Worm (Caenorhabditis elegans) whole organism, midembryonic: Measurements from ENCODE around the gene noca-2.

Source experiments
- T22C8.4 ChIP-seq: fragments of 200-800 bp; sonication (Bioruptor generic); IDR thresholded peaks from 2 replicates; pipeline ENCODE4 v1.3.6; 2022; ENCODE audit warnings: missing genetic modification characterization, missing compliant biosample characterization
- cog-1 ChIP-seq: sonication (generic microtip); optimal IDR thresholded peaks from 2 replicates; lab custom pipeline; 2016; ENCODE audit warnings: missing genetic modification characterization, missing compliant biosample characterization
- flt-1 ChIP-seq: fragments of 200-800 bp; sonication (Bioruptor generic); IDR thresholded peaks from 2 replicates; pipeline ENCODE4 v1.3.6; 2022; ENCODE audit warnings: missing genetic modification characterization, missing compliant biosample characterization
- klf-2 ChIP-seq: fragments of 200-800 bp; sonication (Bioruptor generic); conservative IDR thresholded peaks from 2 replicates; pipeline ENCODE4 v1.3.6; 2022; ENCODE audit warnings: missing genetic modification reagents, missing genetic modification characterization, missing compliant biosample characterization
- med-1 ChIP-seq: sonication (generic microtip); optimal IDR thresholded peaks from 2 replicates; lab custom pipeline; 2017; ENCODE audit warnings: missing genetic modification characterization, mild to moderate bottlenecking, missing compliant biosample characterization, antibody characterized with exemption, missing genetic modification reagents; ENCODE audit not compliant: insufficient read depth
- ref-1 ChIP-seq: fragments of 200-800 bp; sonication (Bioruptor generic); conservative IDR thresholded peaks from 2 replicates; pipeline ENCODE4 v1.3.6; 2022; ENCODE audit warnings: missing genetic modification reagents, missing genetic modification characterization, missing compliant biosample characterization
- tab-1 ChIP-seq: fragments of 200-800 bp; sonication (Bioruptor generic); IDR thresholded peaks from 2 replicates; pipeline ENCODE4 v1.3.6; 2022; ENCODE audit warnings: missing genetic modification characterization, missing compliant biosample characterization
- ztf-23 ChIP-seq: fragments of 200-800 bp; sonication (Bioruptor generic); IDR thresholded peaks from 2 replicates; pipeline ENCODE4 v1.3.6; 2022; ENCODE audit warnings: missing genetic modification reagents, missing genetic modification characterization, missing compliant biosample characterization
- ztf-29 ChIP-seq: fragments of 200-800 bp; sonication (Bioruptor generic); IDR thresholded peaks from 2 replicates; pipeline ENCODE4 v1.3.6; 2022; ENCODE audit warnings: missing genetic modification reagents, missing genetic modification characterization, missing compliant biosample characterization

noca-2 gene

ce11 chrX:11680851-11681250, 13.9 kb downstream of the noca-2 start, which contains the start of gene T04F8.7:
T04F8.7 (minus strand) TSS chrX:11680980.
- TF ChIP-seq ref-1 (GFP tag; lab: Robert Waterston, UW) (no peak), T22C8.4 (GFP tag; lab: Robert Waterston, UW) (no peak), klf-2 (GFP tag; lab: Robert Waterston, UW) (no peak), cog-1 (no peak), tab-1 (GFP tag; lab: Robert Waterston, UW) (no peak), flt-1 (GFP tag; lab: Robert Waterston, UW) (no peak), ztf-29 (GFP tag; lab: Robert Waterston, UW) (no peak), med-1 (no peak), ztf-23 (GFP tag; lab: Robert Waterston, UW) (no peak)

- TF ChIP-seq ztf-23 (GFP tag; lab: Robert Waterston, UW) = no peak
- TF ChIP-seq ref-1 (GFP tag; lab: Robert Waterston, UW) = no peak
- TF ChIP-seq T22C8.4 (GFP tag; lab: Robert Waterston, UW) = no peak
- no peak for TF ChIP-seq ztf-29 (GFP tag; lab: Robert Waterston, UW)
- TF ChIP-seq klf-2 (GFP tag; lab: Robert Waterston, UW) = no peak
- no peak for TF ChIP-seq cog-1
- no peak for TF ChIP-seq flt-1 (GFP tag; lab: Robert Waterston, UW)
- no peak for TF ChIP-seq med-1
- no peak for TF ChIP-seq tab-1 (GFP tag; lab: Robert Waterston, UW)
Measured at ce11 chrX:11684261-11684660, 17.3 kb downstream of the noca-2 start, which contains the start of gene hnd-1. hnd-1 (plus strand) TSS chrX:11684561.

- no peak for TF ChIP-seq ref-1 (GFP tag; lab: Robert Waterston, UW)
- no peak for TF ChIP-seq T22C8.4 (GFP tag; lab: Robert Waterston, UW)
- no peak for TF ChIP-seq flt-1 (GFP tag; lab: Robert Waterston, UW)
- no peak for TF ChIP-seq cog-1
- no peak for TF ChIP-seq ztf-29 (GFP tag; lab: Robert Waterston, UW)
- no peak for TF ChIP-seq klf-2 (GFP tag; lab: Robert Waterston, UW)
- TF ChIP-seq med-1 = no peak
- TF ChIP-seq ztf-23 (GFP tag; lab: Robert Waterston, UW) = no peak
- TF ChIP-seq tab-1 (GFP tag; lab: Robert Waterston, UW) = no peak
Measured at ce11 chrX:11687836-11688319, 21.0 kb downstream of the noca-2 start, which contains the start of gene C44C10.7. C44C10.7 (minus strand) TSS chrX:11688269.

ce11 chrX:11690014-11690591, 23.2 kb downstream of the noca-2 start, which contains the start of the genes C44C10.10 and C44C10.5:
C44C10.10 (plus strand) TSS chrX:11690314.
C44C10.5 (plus strand) TSS chrX:11690541.
- no peak for TF ChIP-seq klf-2 (GFP tag; lab: Robert Waterston, UW)
- no peak for TF ChIP-seq med-1
- TF ChIP-seq cog-1 = no peak
- TF ChIP-seq flt-1 (GFP tag; lab: Robert Waterston, UW) = no peak
- TF ChIP-seq tab-1 (GFP tag; lab: Robert Waterston, UW) = no peak
- no peak for TF ChIP-seq ref-1 (GFP tag; lab: Robert Waterston, UW)
- TF ChIP-seq ztf-23 (GFP tag; lab: Robert Waterston, UW) = no peak
- no peak for TF ChIP-seq ztf-29 (GFP tag; lab: Robert Waterston, UW)
- TF ChIP-seq T22C8.4 (GFP tag; lab: Robert Waterston, UW) = no peak

- TF ChIP-seq cog-1 = peak; percentile 16
- no peak for TF ChIP-seq tab-1 (GFP tag; lab: Robert Waterston, UW)
Measured at ce11 chrX:11693092-11693491, 26.2 kb downstream of the noca-2 start, which contains the start of gene smcl-1. smcl-1 (plus strand) TSS chrX:11693464.

- TF ChIP-seq flt-1 (GFP tag; lab: Robert Waterston, UW) (no peak), T22C8.4 (GFP tag; lab: Robert Waterston, UW) (no peak), tab-1 (GFP tag; lab: Robert Waterston, UW) (no peak), ztf-29 (GFP tag; lab: Robert Waterston, UW) (no peak), klf-2 (GFP tag; lab: Robert Waterston, UW) (no peak), ref-1 (GFP tag; lab: Robert Waterston, UW) (no peak), ztf-23 (GFP tag; lab: Robert Waterston, UW) (no peak), med-1 (no peak), cog-1 (no peak)
Measured at ce11 chrX:11696696-11697095, 29.8 kb downstream of the noca-2 start, which contains the start of gene C44C10.12. C44C10.12 (plus strand) TSS chrX:11696996.

- no peak for TF ChIP-seq flt-1 (GFP tag; lab: Robert Waterston, UW)
- TF ChIP-seq ztf-29 (GFP tag; lab: Robert Waterston, UW) = no peak
- no peak for TF ChIP-seq cog-1
- TF ChIP-seq ref-1 (GFP tag; lab: Robert Waterston, UW) = no peak
- no peak for TF ChIP-seq klf-2 (GFP tag; lab: Robert Waterston, UW)
- no peak for TF ChIP-seq ztf-23 (GFP tag; lab: Robert Waterston, UW)
- no peak for TF ChIP-seq tab-1 (GFP tag; lab: Robert Waterston, UW)
- TF ChIP-seq T22C8.4 (GFP tag; lab: Robert Waterston, UW) = no peak
- TF ChIP-seq med-1 = no peak
Measured at ce11 chrX:11700263-11700662, 33.3 kb downstream of the noca-2 start, which contains the start of gene C44C10.15. C44C10.15 (minus strand) TSS chrX:11700363.

ce11 chrX:11702236-11702635, 35.3 kb downstream of the noca-2 start, which contains the start of gene C44C10.3:
C44C10.3 (plus strand) TSS chrX:11702536.
- no peak for TF ChIP-seq ztf-23 (GFP tag; lab: Robert Waterston, UW)
- no peak for TF ChIP-seq ztf-29 (GFP tag; lab: Robert Waterston, UW)
- no peak for TF ChIP-seq cog-1

- TF ChIP-seq T22C8.4 (GFP tag; lab: Robert Waterston, UW) (no peak), klf-2 (GFP tag; lab: Robert Waterston, UW) (no peak), ztf-29 (GFP tag; lab: Robert Waterston, UW) (no peak), flt-1 (GFP tag; lab: Robert Waterston, UW) (no peak), med-1 (no peak), tab-1 (GFP tag; lab: Robert Waterston, UW) (no peak), ref-1 (GFP tag; lab: Robert Waterston, UW) (no peak), ztf-23 (GFP tag; lab: Robert Waterston, UW) (no peak), cog-1 (no peak)
Measured at ce11 chrX:11710229-11710628, 43.3 kb downstream of the noca-2 start, which contains the start of gene C44C10.11. C44C10.11 (minus strand) TSS chrX:11710343.
